Worm (Caenorhabditis elegans) whole organism, L3 larva: ENCODE data around the gene srv-3.

Experiments
- R02D3.7 ChIP-seq: fragments of 150-350 bp; optimal IDR thresholded peaks from 2 replicates; lab custom pipeline; 2014; ENCODE audit warnings: missing biosample characterization, missing genetic modification characterization
- ZK546.5 ChIP-seq: sonication (generic microtip); optimal IDR thresholded peaks from 2 replicates; lab custom pipeline; 2017; ENCODE audit warnings: missing biosample characterization, missing genetic modification characterization
- aly-2 ChIP-seq: fragments of 150-350 bp; optimal IDR thresholded peaks from 2 replicates; lab custom pipeline; 2014; ENCODE audit warnings: missing biosample characterization, missing genetic modification characterization
- ama-1 ChIP-seq: fragments of 150-350 bp; optimal IDR thresholded peaks from 2 replicates; lab custom pipeline; 2018
- ceh-28 ChIP-seq: fragments of 150-350 bp; optimal IDR thresholded peaks from 2 replicates; lab custom pipeline; 2014; ENCODE audit warnings: missing biosample characterization, missing genetic modification reagents, missing genetic modification characterization
- ceh-9 ChIP-seq: sonication (generic microtip); optimal IDR thresholded peaks from 2 replicates; lab custom pipeline; 2018; ENCODE audit warnings: missing biosample characterization, missing genetic modification characterization
- daf-12 ChIP-seq: fragments of 150-350 bp; optimal IDR thresholded peaks from 2 replicates; lab custom pipeline; 2014; ENCODE audit warnings: missing biosample characterization, missing genetic modification reagents, missing genetic modification characterization
- egl-5 ChIP-seq: fragments of 150-350 bp; optimal IDR thresholded peaks from 2 replicates; lab custom pipeline; 2017; ENCODE audit warnings: missing biosample characterization, missing genetic modification reagents, missing genetic modification characterization, inconsistent platforms
- elt-1 ChIP-seq: fragments of 150-350 bp; optimal IDR thresholded peaks from 2 replicates; lab custom pipeline; 2014; ENCODE audit warnings: missing biosample characterization, missing genetic modification characterization
- elt-2 ChIP-seq: sonication (generic microtip); optimal IDR thresholded peaks from 2 replicates; lab custom pipeline; 2016; ENCODE audit warnings: missing genetic modification reagents, mild to moderate bottlenecking, missing genetic modification characterization, missing compliant biosample characterization
- eor-1 ChIP-seq, 2 experiments: fragments of 150-350 bp; optimal IDR thresholded peaks; 2 replicates each; lab custom pipeline; 2014 to 2018; ENCODE audit warnings: missing biosample characterization in 2 of 2, missing genetic modification characterization in 2 of 2
- fkh-10 ChIP-seq: sonication (generic microtip); optimal IDR thresholded peaks from 2 replicates; lab custom pipeline; 2017; ENCODE audit warnings: missing biosample characterization, missing genetic modification reagents, missing genetic modification characterization
- jun-1 ChIP-seq: fragments of 150-350 bp; optimal IDR thresholded peaks from 2 replicates; lab custom pipeline; 2014; ENCODE audit warnings: missing biosample characterization, missing genetic modification reagents, missing genetic modification characterization
- nfya-1 ChIP-seq: sonication (generic microtip); optimal IDR thresholded peaks from 2 replicates; lab custom pipeline; 2017; ENCODE audit warnings: missing genetic modification characterization, mild to moderate bottlenecking, missing compliant biosample characterization, antibody characterized with exemption, moderate library complexity; ENCODE audit not compliant: insufficient read depth
- nhr-12 ChIP-seq: fragments of 150-350 bp; optimal IDR thresholded peaks from 2 replicates; lab custom pipeline; 2014; ENCODE audit warnings: missing biosample characterization, missing genetic modification characterization
- nhr-23 ChIP-seq: fragments of 150-350 bp; optimal IDR thresholded peaks from 2 replicates; lab custom pipeline; 2014; ENCODE audit warnings: missing biosample characterization, missing genetic modification reagents, missing genetic modification characterization
- nhr-237 ChIP-seq: fragments of 150-350 bp; optimal IDR thresholded peaks from 2 replicates; lab custom pipeline; 2014; ENCODE audit warnings: missing biosample characterization, missing genetic modification characterization
- nhr-25 ChIP-seq: sonication (generic microtip); optimal IDR thresholded peaks from 2 replicates; lab custom pipeline; 2017; ENCODE audit warnings: missing biosample characterization, missing genetic modification characterization
- nhr-43 ChIP-seq: sonication (generic microtip); optimal IDR thresholded peaks from 2 replicates; lab custom pipeline; 2016; ENCODE audit warnings: mild to moderate bottlenecking, missing genetic modification characterization, missing compliant biosample characterization; ENCODE audit not compliant: poor library complexity, severe bottlenecking
- nhr-67 ChIP-seq: fragments of 150-350 bp; optimal IDR thresholded peaks from 2 replicates; lab custom pipeline; 2014; ENCODE audit warnings: missing biosample characterization, missing genetic modification characterization
- nhr-76 ChIP-seq: fragments of 150-350 bp; sonication (generic microtip); optimal IDR thresholded peaks from 5 replicates; lab custom pipeline; 2014; ENCODE audit warnings: missing biosample characterization, missing genetic modification characterization
- nhr-77 ChIP-seq: fragments of 150-350 bp; optimal IDR thresholded peaks from 2 replicates; lab custom pipeline; 2014; ENCODE audit warnings: missing biosample characterization, missing genetic modification characterization
- pha-4 ChIP-seq: fragments of 150-350 bp; optimal IDR thresholded peaks from 2 replicates; lab custom pipeline; 2014; ENCODE audit warnings: missing biosample characterization, missing genetic modification reagents, missing genetic modification characterization
- pqm-1 ChIP-seq: fragments of 150-350 bp; optimal IDR thresholded peaks from 2 replicates; lab custom pipeline; 2017; ENCODE audit warnings: missing biosample characterization, missing genetic modification characterization, inconsistent platforms
- sea-2 ChIP-seq: fragments of 150-350 bp; sonication (generic microtip); optimal IDR thresholded peaks from 4 replicates; lab custom pipeline; 2014; ENCODE audit warnings: missing biosample characterization, missing genetic modification reagents, missing genetic modification characterization
- skn-1 ChIP-seq: fragments of 150-350 bp; optimal IDR thresholded peaks from 2 replicates; lab custom pipeline; 2014; ENCODE audit warnings: missing biosample characterization, missing genetic modification characterization
- snpc-4 ChIP-seq: fragments of 150-350 bp; optimal IDR thresholded peaks from 2 replicates; lab custom pipeline; 2014; ENCODE audit warnings: missing biosample characterization, missing genetic modification characterization
- unc-39 ChIP-seq: sonication (generic microtip); optimal IDR thresholded peaks from 4 replicates; lab custom pipeline; 2017; ENCODE audit warnings: missing biosample characterization, missing genetic modification characterization
- unc-62 ChIP-seq: fragments of 150-350 bp; sonication (generic microtip); optimal IDR thresholded peaks from 4 replicates; lab custom pipeline; 2014; ENCODE audit warnings: missing biosample characterization, missing genetic modification reagents, missing genetic modification characterization
- zag-1 ChIP-seq: fragments of 150-350 bp; optimal IDR thresholded peaks from 2 replicates; lab custom pipeline; 2014; ENCODE audit warnings: missing biosample characterization, missing genetic modification characterization

Gene srv-3

DNA sequence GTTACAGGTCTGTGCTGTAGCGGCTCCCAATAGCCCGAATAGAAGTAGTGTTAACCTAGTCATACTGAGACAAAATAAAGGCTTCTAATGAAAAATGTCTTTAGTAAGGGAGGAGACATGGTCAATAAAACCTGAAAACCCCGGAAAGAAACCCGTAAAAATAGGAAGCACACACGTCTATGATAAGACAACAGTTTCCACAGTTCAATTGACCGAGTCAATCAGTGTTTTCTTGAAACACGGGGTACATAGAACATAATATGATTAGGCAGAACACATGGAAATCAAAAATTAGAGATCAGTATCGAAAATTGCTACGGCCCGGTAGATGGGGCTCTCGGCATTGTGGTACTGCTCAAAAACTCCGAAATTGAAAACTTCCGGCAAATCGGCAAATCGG, 42.4 kb upstream of the srv-3 start, which contains the start of gene clec-49:
clec-49 (minus strand) TSS at position 103 of the 400 bp plus-strand sequence.
- TF ChIP-seq egl-5 (no peak), elt-2 (tag; lab: Kevin White, UChicago) (peak; percentile 69), nhr-77 (tag; lab: Kevin White, UChicago) (no peak), nhr-76 (tag; lab: Kevin White, UChicago) (no peak), unc-39 (tag; lab: Kevin White, UChicago) (no peak), jun-1 (no peak), pqm-1 (tag; lab: Kevin White, UChicago) (peak; percentile 65), nhr-12 (tag; lab: Kevin White, UChicago) (no peak), ceh-28 (tag; lab: Kevin White, UChicago) (no peak), zag-1 (tag; lab: Kevin White, UChicago) (no peak), nhr-25 (tag; lab: Kevin White, UChicago) (no peak), unc-62 (GFP tag; lab: Kevin White, UChicago) (no peak)

DNA sequence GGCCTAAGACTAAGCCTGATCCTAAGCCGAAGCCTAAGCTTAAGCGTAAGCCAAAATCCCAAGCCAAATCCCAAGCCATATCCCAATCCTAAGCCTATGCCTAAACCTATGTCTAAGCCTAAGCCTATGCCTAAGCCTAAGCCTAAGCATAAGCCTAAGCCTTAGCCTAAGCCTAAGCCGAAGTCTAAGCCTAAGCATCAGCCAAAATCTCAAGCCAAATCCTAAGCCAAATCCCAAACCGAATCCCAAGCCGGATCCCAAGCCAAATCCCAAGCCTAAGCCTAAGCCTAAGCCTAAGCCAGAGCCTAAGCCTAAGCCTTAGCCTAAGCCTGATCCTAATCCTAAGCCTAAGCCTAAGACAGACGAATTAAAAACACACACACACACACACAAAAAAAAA, 38.4 kb upstream of the srv-3 start:
- TF ChIP-seq nhr-12 (tag; lab: Kevin White, UChicago), result no peak
- no peak for TF ChIP-seq nhr-43
- no peak for TF ChIP-seq sea-2 (GFP tag; lab: Kevin White, UChicago)
- no peak for TF ChIP-seq fkh-10

- TF ChIP-seq elt-1 (tag; lab: Kevin White, UChicago) (no peak), pqm-1 (tag; lab: Kevin White, UChicago) (no peak), daf-12 (no peak), snpc-4 (no peak), nhr-25 (tag; lab: Kevin White, UChicago) (no peak), unc-62 (GFP tag; lab: Kevin White, UChicago) (no peak), eor-1 (tag; optimal IDR thresholded peaks at IDR 0.05; lab: Kevin White, UChicago) (no peak), nhr-43 (no peak), nhr-23 (tag; lab: Kevin White, UChicago) (no peak), nhr-237 (tag; lab: Kevin White, UChicago) (no peak), egl-5 (no peak), nhr-12 (tag; lab: Kevin White, UChicago) (no peak), ama-1 (lab: Kevin White, UChicago) (no peak), R02D3.7 (tag; lab: Kevin White, UChicago) (no peak), nfya-1 (tag; lab: Kevin White, UChicago) (no peak)
Observed at ce11 chrV:19745852-19746251, 37.1 kb upstream of the srv-3 start, which contains the start of gene W04E12.5. TSS of gene W04E12.5 (plus strand) at chrV:19746152.

- TF ChIP-seq jun-1, result no peak
- peak; percentile 85 for TF ChIP-seq ceh-28 (tag; lab: Kevin White, UChicago)
- no peak for TF ChIP-seq nhr-237 (tag; lab: Kevin White, UChicago)
- TF ChIP-seq skn-1 (tag; lab: Kevin White, UChicago), result no peak
- no peak for TF ChIP-seq unc-62 (GFP tag; lab: Kevin White, UChicago)
- TF ChIP-seq, all 47 proteins: peak for 1
Observed at ce11 chrV:19744210-19744609, 35.5 kb upstream of the srv-3 start.

ce11 chrV:19743794-19744193, 35.0 kb upstream of the srv-3 start:
- TF ChIP-seq pha-4 (tag; lab: Kevin White, UChicago), result no peak

DNA sequence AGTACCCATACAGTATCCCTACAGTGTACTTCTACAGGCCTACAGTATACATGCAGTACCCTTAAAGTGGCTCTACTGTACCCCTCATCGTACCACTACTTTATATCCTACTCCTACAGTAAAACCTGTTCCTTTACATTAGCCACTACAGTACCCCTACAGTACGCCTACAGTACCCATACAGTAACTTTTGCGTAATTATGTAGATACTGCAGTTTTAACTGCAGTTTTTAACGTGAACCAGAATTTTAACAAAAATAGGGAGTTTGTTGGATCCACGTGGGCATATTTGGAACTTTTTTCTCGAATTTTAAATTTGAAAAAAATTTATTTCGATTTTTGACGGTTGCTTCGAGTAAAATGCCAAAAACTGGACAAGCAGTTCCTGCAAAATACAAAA, 34.6 kb upstream of the srv-3 start, which contains the start of gene W04E12.4:
W04E12.4 (plus strand) TSS at position 301 of the 400 bp plus-strand sequence.
- TF ChIP-seq ZK546.5 (tag; lab: Kevin White, UChicago) (no peak), pqm-1 (tag; lab: Kevin White, UChicago) (no peak), snpc-4 (no peak), sea-2 (GFP tag; lab: Kevin White, UChicago) (no peak), R02D3.7 (tag; lab: Kevin White, UChicago) (no peak), egl-5 (no peak), ceh-9 (no peak)

ce11 chrV:19741651-19742050, 32.9 kb upstream of the srv-3 start, which contains the start of gene W04E12.3:
TSS of gene W04E12.3 (plus strand) at chrV:19741951.
- TF ChIP-seq aly-2 (tag; lab: Kevin White, UChicago), result no peak
- no peak for TF ChIP-seq nhr-67 (tag; lab: Kevin White, UChicago)
- TF ChIP-seq skn-1 (tag; lab: Kevin White, UChicago), result no peak
